Worm (Caenorhabditis elegans) whole organism, young adult: ENCODE results near the gene attf-5.

ENCODE experiments used
- B0019.2 ChIP-seq: fragments of 200-800 bp; sonication (Bioruptor generic); conservative IDR thresholded peaks from 2 replicates; pipeline ENCODE4 v1.3.6; 2022; ENCODE audit warnings: missing genetic modification reagents, missing genetic modification characterization, missing compliant biosample characterization
- B0035.1 ChIP-seq: sonication (generic microtip); optimal IDR thresholded peaks from 2 replicates; lab custom pipeline; 2016; ENCODE audit warnings: missing genetic modification characterization, mild to moderate bottlenecking, missing compliant biosample characterization, missing genotype, missing genetic modification reagents
- B0261.1 ChIP-seq: sonication (generic microtip); optimal IDR thresholded peaks from 2 replicates; lab custom pipeline; 2016; ENCODE audit warnings: mild to moderate bottlenecking, missing genetic modification characterization, moderate library complexity, missing compliant biosample characterization
- C06A6.2 ChIP-seq: fragments of 200-800 bp; sonication (Bioruptor generic); conservative IDR thresholded peaks from 2 replicates; pipeline ENCODE4 v1.3.6; 2022; ENCODE audit warnings: missing genetic modification characterization, missing compliant biosample characterization
- F39B2.1 ChIP-seq: fragments of 200-800 bp; sonication (Bioruptor generic); IDR thresholded peaks from 2 replicates; pipeline ENCODE4 v1.3.6; 2022; ENCODE audit warnings: missing genetic modification reagents, missing genetic modification characterization, missing compliant biosample characterization
- K11D2.4 ChIP-seq: fragments of 200-800 bp; sonication (Bioruptor generic); IDR thresholded peaks from 2 replicates; pipeline ENCODE4 v1.3.6; 2022; ENCODE audit warnings: missing genetic modification reagents, missing genetic modification characterization, missing compliant biosample characterization
- Y67H2A.10 ChIP-seq: fragments of 200-800 bp; sonication (Bioruptor generic); conservative IDR thresholded peaks from 2 replicates; pipeline ENCODE4 v1.3.6; 2022; ENCODE audit warnings: missing genetic modification reagents, missing genetic modification characterization, missing compliant biosample characterization
- ZK185.1 ChIP-seq: sonication (generic microtip); optimal IDR thresholded peaks from 2 replicates; lab custom pipeline; 2016; ENCODE audit warnings: mild to moderate bottlenecking, missing genetic modification characterization, missing compliant biosample characterization; ENCODE audit not compliant: poor library complexity, severe bottlenecking
- ama-1 ChIP-seq, 3 experiments: fragments of 150-350 bp in 1 of 3; sonication (generic microtip) in 2 of 3; optimal IDR thresholded peaks; 2 replicates each; lab custom pipeline; 2014 to 2018; ENCODE audit warnings: missing biosample characterization in 2 of 3, missing genetic modification characterization in 2 of 3, missing genetic modification reagents in 2 of 3
- aptf-2 ChIP-seq: fragments of 200-800 bp; sonication (Bioruptor generic); conservative IDR thresholded peaks from 2 replicates; pipeline ENCODE4 v1.3.6; 2022; ENCODE audit warnings: missing genetic modification reagents, missing genetic modification characterization, missing compliant biosample characterization
- attf-5 ChIP-seq: fragments of 200-800 bp; sonication (Bioruptor generic); optimal IDR thresholded peaks from 2 replicates; lab custom pipeline; 2018; ENCODE audit warnings: mild to moderate bottlenecking, missing genetic modification characterization, missing compliant biosample characterization
- ccch-3 ChIP-seq: fragments of 200-800 bp; sonication (Bioruptor generic); optimal IDR thresholded peaks from 2 replicates; lab custom pipeline; 2018; ENCODE audit warnings: mild to moderate bottlenecking, missing genetic modification characterization, missing compliant biosample characterization
- cebp-1 ChIP-seq, 2 experiments: fragments of 200-800 bp in 1 of 2; sonication (Bioruptor generic) in 1 of 2; sonication (generic microtip) in 1 of 2; IDR thresholded peaks in 1 of 2; optimal IDR thresholded peaks in 1 of 2; 2 replicates each; pipeline versions ENCODE4 v1.3.6 to Lab custom; 2017 to 2022; ENCODE audit warnings: missing compliant biosample characterization in 2 of 2, missing genetic modification characterization in 2 of 2, mild to moderate bottlenecking in 1 of 2, missing genetic modification reagents in 1 of 2, moderate library complexity in 1 of 2
- ceh-100 ChIP-seq: fragments of 200-800 bp; sonication (Bioruptor generic); IDR thresholded peaks from 2 replicates; pipeline ENCODE4 v1.3.6; 2022; ENCODE audit warnings: missing genetic modification reagents, missing genetic modification characterization, missing compliant biosample characterization
- ceh-40 ChIP-seq: fragments of 200-800 bp; sonication (Bioruptor generic); IDR thresholded peaks from 2 replicates; pipeline ENCODE4 v1.3.6; 2022; ENCODE audit warnings: missing genetic modification characterization, missing compliant biosample characterization
- ceh-91 ChIP-seq: fragments of 200-800 bp; sonication (Bioruptor generic); IDR thresholded peaks from 2 replicates; pipeline ENCODE4 v1.3.6; 2022; ENCODE audit warnings: missing genetic modification reagents, missing genetic modification characterization, missing compliant biosample characterization
- chd-7 ChIP-seq: sonication (generic microtip); optimal IDR thresholded peaks from 2 replicates; lab custom pipeline; 2016; ENCODE audit warnings: mild to moderate bottlenecking, missing genetic modification characterization, moderate library complexity, missing compliant biosample characterization
- dox-1 ChIP-seq: fragments of 200-800 bp; sonication (Bioruptor generic); IDR thresholded peaks from 2 replicates; pipeline ENCODE4 v1.3.6; 2022; ENCODE audit warnings: missing genetic modification reagents, missing genetic modification characterization, missing compliant biosample characterization
- dpl-1 ChIP-seq: fragments of 150-350 bp; optimal IDR thresholded peaks from 2 replicates; lab custom pipeline; 2014; ENCODE audit warnings: missing biosample characterization, missing genetic modification reagents, missing genetic modification characterization
- egl-44 ChIP-seq: fragments of 200-800 bp; sonication (Bioruptor generic); IDR thresholded peaks from 2 replicates; pipeline ENCODE4 v1.3.6; 2022; ENCODE audit warnings: missing genetic modification reagents, missing genetic modification characterization, missing compliant biosample characterization
- egrh-3 ChIP-seq: fragments of 200-800 bp; sonication (Bioruptor generic); IDR thresholded peaks from 2 replicates; pipeline ENCODE4 v1.3.6; 2022; ENCODE audit warnings: missing genetic modification reagents, missing genetic modification characterization, missing compliant biosample characterization
- ets-4 ChIP-seq: fragments of 200-800 bp; sonication (Bioruptor generic); optimal IDR thresholded peaks from 2 replicates; lab custom pipeline; 2018; ENCODE audit warnings: mild to moderate bottlenecking, missing genetic modification characterization, missing compliant biosample characterization
- hmg-1.2 ChIP-seq: fragments of 200-800 bp; sonication (Bioruptor generic); IDR thresholded peaks from 2 replicates; pipeline ENCODE4 v1.3.6; 2022; ENCODE audit warnings: missing genetic modification reagents, missing genetic modification characterization, missing compliant biosample characterization
- let-607 ChIP-seq, 2 experiments: fragments of 200-800 bp in 1 of 2; sonication (Bioruptor generic) in 1 of 2; sonication (generic microtip) in 1 of 2; optimal IDR thresholded peaks; 2 replicates each; lab custom pipeline; 2016 to 2018; ENCODE audit warnings: mild to moderate bottlenecking in 2 of 2, missing compliant biosample characterization in 2 of 2, missing genetic modification characterization in 2 of 2, moderate library complexity in 2 of 2, missing genotype in 1 of 2
- lin-54 ChIP-seq: fragments of 200-800 bp; sonication (Bioruptor generic); optimal IDR thresholded peaks from 2 replicates; lab custom pipeline; 2018; ENCODE audit warnings: mild to moderate bottlenecking, missing genetic modification characterization, missing compliant biosample characterization
- lir-1 ChIP-seq: fragments of 200-800 bp; sonication (Bioruptor generic); conservative IDR thresholded peaks from 2 replicates; pipeline ENCODE4 v1.3.6; 2022; ENCODE audit warnings: missing genetic modification reagents, missing genetic modification characterization, missing compliant biosample characterization
- madf-8 ChIP-seq: fragments of 200-800 bp; sonication (Bioruptor generic); conservative IDR thresholded peaks from 2 replicates; pipeline ENCODE4 v1.3.6; 2022; ENCODE audit warnings: missing genetic modification reagents, missing genetic modification characterization, missing compliant biosample characterization
- mcd-1 ChIP-seq: fragments of 200-800 bp; sonication (Bioruptor generic); IDR thresholded peaks from 2 replicates; pipeline ENCODE4 v1.3.6; 2022; ENCODE audit warnings: missing genetic modification reagents, missing genetic modification characterization, missing compliant biosample characterization
- mel-28 ChIP-seq: sonication (generic microtip); optimal IDR thresholded peaks from 2 replicates; lab custom pipeline; 2016; ENCODE audit warnings: borderline replicate concordance, mild to moderate bottlenecking, missing genetic modification characterization, missing compliant biosample characterization
- mes-4 ChIP-seq: sonication (generic microtip); optimal IDR thresholded peaks from 2 replicates; lab custom pipeline; 2016; ENCODE audit warnings: missing genotype, missing genetic modification characterization, missing compliant biosample characterization
- nfyb-1 ChIP-seq: fragments of 200-800 bp; sonication (Bioruptor generic); IDR thresholded peaks from 2 replicates; pipeline ENCODE4 v1.3.6; 2022; ENCODE audit warnings: missing genetic modification reagents, missing genetic modification characterization, missing compliant biosample characterization
- nhr-120 ChIP-seq: fragments of 200-800 bp; sonication (Bioruptor generic); IDR thresholded peaks from 2 replicates; pipeline ENCODE4 v1.3.6; 2022; ENCODE audit warnings: missing genetic modification characterization, missing compliant biosample characterization
- rcor-1 ChIP-seq: fragments of 200-800 bp; sonication (Bioruptor generic); IDR thresholded peaks from 2 replicates; pipeline ENCODE4 v1.3.6; 2022; ENCODE audit warnings: missing genetic modification reagents, missing genetic modification characterization, missing compliant biosample characterization
- repo-1 ChIP-seq: sonication (generic microtip); optimal IDR thresholded peaks from 2 replicates; lab custom pipeline; 2017; ENCODE audit warnings: mild to moderate bottlenecking, missing genetic modification characterization, missing compliant biosample characterization
- rpc-1 ChIP-seq, 2 experiments: fragments of 150-350 bp in 1 of 2; sonication (generic microtip) in 1 of 2; optimal IDR thresholded peaks; 2 replicates each; lab custom pipeline; 2014 to 2018; ENCODE audit warnings: missing biosample characterization in 1 of 2, missing genetic modification characterization in 1 of 2, missing genetic modification reagents in 1 of 2, missing genotype in 1 of 2
- tlf-1 ChIP-seq: fragments of 200-800 bp; sonication (Bioruptor generic); optimal IDR thresholded peaks from 2 replicates; lab custom pipeline; 2018; ENCODE audit warnings: mild to moderate bottlenecking, missing genetic modification characterization, missing compliant biosample characterization
- unc-130 ChIP-seq: sonication (generic microtip); optimal IDR thresholded peaks from 2 replicates; lab custom pipeline; 2016; ENCODE audit warnings: missing genetic modification reagents, missing genetic modification characterization, missing compliant biosample characterization
- xnd-1 ChIP-seq: sonication (generic microtip); optimal IDR thresholded peaks from 2 replicates; lab custom pipeline; 2016; ENCODE audit warnings: missing genotype, missing genetic modification reagents, missing genetic modification characterization, missing compliant biosample characterization
- zfh-2 ChIP-seq: fragments of 200-800 bp; sonication (Bioruptor generic); conservative IDR thresholded peaks from 2 replicates; pipeline ENCODE4 v1.3.6; 2022; ENCODE audit warnings: missing genetic modification reagents, missing genetic modification characterization, missing compliant biosample characterization
- ztf-25 ChIP-seq: fragments of 200-800 bp; sonication (Bioruptor generic); IDR thresholded peaks from 2 replicates; pipeline ENCODE4 v1.3.6; 2022; ENCODE audit warnings: missing genetic modification reagents, missing genetic modification characterization, missing compliant biosample characterization
- ztf-6 ChIP-seq: fragments of 200-800 bp; sonication (Bioruptor generic); IDR thresholded peaks from 2 replicates; pipeline ENCODE4 v1.3.6; 2022; ENCODE audit warnings: missing genetic modification reagents, missing genetic modification characterization, missing compliant biosample characterization

Gene attf-5

ce11 chrX:768061-768646 is 20.0 kb upstream of the attf-5 start, which contains the start of the genes trap-2 and ile-2 (continued):
- no peak for TF ChIP-seq ccch-3
- TF ChIP-seq ceh-91 (GFP tag; lab: Robert Waterston, UW), result no peak
- TF ChIP-seq lin-54 (GFP tag; lab: Kevin White, UChicago), result peak; percentile 73
- peak; percentile 61 for TF ChIP-seq C06A6.2 (GFP tag; lab: Robert Waterston, UW)
- TF ChIP-seq ztf-25 (GFP tag; lab: Robert Waterston, UW), result no peak
- TF ChIP-seq egl-44 (GFP tag; lab: Robert Waterston, UW), result 0 out of 2 replicates have a peak, but pooled peaks have one; percentile 46
- TF ChIP-seq nhr-120 (GFP tag; lab: Robert Waterston, UW), result 0 out of 2 replicates have a peak, but pooled peaks have one; percentile 17
- TF ChIP-seq dox-1, result peak; percentile 96
- TF ChIP-seq B0261.1 (tag; lab: Kevin White, UChicago), result no peak
- peak; percentile 99 for TF ChIP-seq mcd-1
- no peak for TF ChIP-seq Y67H2A.10 (GFP tag; lab: Robert Waterston, UW)
- TF ChIP-seq B0019.2 (GFP tag; lab: Robert Waterston, UW), result no peak
- 0 out of 2 replicates have a peak, but pooled peaks have one; percentile 66 for TF ChIP-seq ztf-6 (GFP tag; lab: Robert Waterston, UW)
- TF ChIP-seq ZK185.1 (tag; lab: Kevin White, UChicago), result peak; percentile 72
- peak; percentile 64 for TF ChIP-seq cebp-1 (GFP tag; IDR thresholded peaks at IDR 0.05; lab: Robert Waterston, UW)
- TF ChIP-seq cebp-1 (tag; optimal IDR thresholded peaks at IDR 0.05; lab: Kevin White, UChicago), result peak; percentile 89
- TF ChIP-seq, all 124 proteins: peak for 56

ce11 chrX:769550-769949 is 18.6 kb upstream of the attf-5 start:
- TF ChIP-seq tlf-1 (GFP tag; lab: Kevin White, UChicago) (no peak), nhr-120 (GFP tag; lab: Robert Waterston, UW) (0 out of 2 replicates have a peak, but pooled peaks have one; percentile 6)
- TF ChIP-seq, all 124 proteins: peak for 1

- no peak for TF ChIP-seq zfh-2 (GFP tag; lab: Robert Waterston, UW)
- TF ChIP-seq aptf-2 (GFP tag; lab: Robert Waterston, UW), result no peak
- TF ChIP-seq lir-1 (GFP tag; lab: Robert Waterston, UW), result no peak
- TF ChIP-seq chd-7 (tag; lab: Kevin White, UChicago), result no peak
- TF ChIP-seq nfyb-1 (GFP tag; lab: Robert Waterston, UW), result no peak
- no peak for TF ChIP-seq rpc-1 (optimal IDR thresholded peaks at IDR 0.05; lab: Kevin White, UChicago)
- no peak for TF ChIP-seq rpc-1 (tag; optimal IDR thresholded peaks at IDR 0.05; lab: Kevin White, UChicago)
- TF ChIP-seq lin-54 (GFP tag; lab: Kevin White, UChicago), result no peak
- TF ChIP-seq xnd-1 (tag; lab: Kevin White, UChicago), result no peak
- TF ChIP-seq mel-28, result no peak
- TF ChIP-seq B0035.1, result no peak
- no peak for TF ChIP-seq repo-1 (tag; lab: Kevin White, UChicago)
- no peak for TF ChIP-seq ZK185.1 (tag; lab: Kevin White, UChicago)
- no peak for TF ChIP-seq egrh-3 (GFP tag; lab: Robert Waterston, UW)
- TF ChIP-seq let-607 (tag; optimal IDR thresholded peaks at IDR 0.05; lab: Kevin White, UChicago), result no peak
- TF ChIP-seq ceh-40 (GFP tag; lab: Robert Waterston, UW), result no peak
- no peak for TF ChIP-seq unc-130 (GFP tag; lab: Kevin White, UChicago)
- TF ChIP-seq F39B2.1 (GFP tag; lab: Robert Waterston, UW), result no peak
These were observed 17.6 kb upstream of the attf-5 start, which contains the start of gene T04G9.7 for ce11 chrX:770537-770936. T04G9.7 (plus strand) TSS chrX:770837.

ce11 chrX:772184-772583 is 16.0 kb upstream of the attf-5 start, which contains the start of gene T04G9.4:
T04G9.4 (plus strand) TSS chrX:772476.
- TF ChIP-seq madf-8 (GFP tag; lab: Robert Waterston, UW) (no peak), hmg-1.2 (GFP tag; lab: Robert Waterston, UW) (no peak), ceh-100 (GFP tag; lab: Robert Waterston, UW) (no peak), rcor-1 (GFP tag; lab: Robert Waterston, UW) (no peak), ets-4 (GFP tag; lab: Kevin White, UChicago) (no peak), mel-28 (no peak), K11D2.4 (GFP tag; lab: Robert Waterston, UW) (no peak), ama-1 (optimal IDR thresholded peaks at IDR 0.05; lab: Kevin White, UChicago) (no peak), ama-1 (GFP tag; optimal IDR thresholded peaks at IDR 0.05; lab: Kevin White, UChicago) (no peak), attf-5 (GFP tag; lab: Kevin White, UChicago) (no peak), dpl-1 (GFP tag; lab: Kevin White, UChicago) (no peak), mes-4 (tag; lab: Kevin White, UChicago) (no peak), Y67H2A.10 (GFP tag; lab: Robert Waterston, UW) (no peak), ceh-40 (GFP tag; lab: Robert Waterston, UW) (no peak)
- TF ChIP-seq, all 124 proteins: peak for 0
